Worm (Caenorhabditis elegans): ENCODE data around the gene cyp-35B3.

DNA sequence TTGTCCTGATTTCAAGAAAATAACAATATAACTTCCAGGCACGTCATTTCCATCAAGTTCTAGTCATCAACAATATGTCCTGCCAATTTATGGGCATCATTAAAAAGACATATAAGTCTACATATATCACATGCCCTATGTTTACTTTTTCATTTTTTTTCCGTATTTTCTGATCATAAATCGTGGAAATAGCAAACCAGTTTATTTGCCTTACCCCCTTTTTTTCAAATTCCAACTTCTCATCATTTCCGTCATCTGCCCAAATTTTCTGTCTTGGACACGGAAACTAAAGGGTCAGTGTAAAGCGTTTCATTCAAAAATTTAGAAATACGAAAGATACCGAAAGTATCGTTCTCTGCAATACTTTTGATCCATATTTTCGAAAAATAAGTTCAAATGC, 47.2 kb downstream of the cyp-35B3 start:
- no peak for TF ChIP-seq flt-1 (GFP tag; IDR thresholded peaks at IDR 0.05)
- no peak for TF ChIP-seq tbx-37 (GFP tag; conservative IDR thresholded peaks at IDR 0.05)
- no peak for TF ChIP-seq ama-1 (optimal IDR thresholded peaks at IDR 0.05)
- no peak for TF ChIP-seq hnd-1 (tag; optimal IDR thresholded peaks at IDR 0.05)
- TF ChIP-seq ceh-13 (GFP tag; optimal IDR thresholded peaks at IDR 0.05) = no peak
- TF ChIP-seq pes-1 (GFP tag; IDR thresholded peaks at IDR 0.05) = no peak
- TF ChIP-seq tra-4 (tag; optimal IDR thresholded peaks at IDR 0.05) = no peak
- no peak for TF ChIP-seq hmg-4 (GFP tag; optimal IDR thresholded peaks at IDR 0.05)
- no peak for TF ChIP-seq tbx-11 (GFP tag; IDR thresholded peaks at IDR 0.05)
- TF ChIP-seq ceh-36 (tag; optimal IDR thresholded peaks at IDR 0.05) = no peak
- TF ChIP-seq B0310.2 (tag; optimal IDR thresholded peaks at IDR 0.05) = no peak
- no peak for TF ChIP-seq ets-7 (tag; optimal IDR thresholded peaks at IDR 0.05)
